Worm (Caenorhabditis elegans) whole organism, young adult: ENCODE results near the gene madd-3.

Experiments
- B0035.1 ChIP-seq: sonication (generic microtip); optimal IDR thresholded peaks from 2 replicates; lab custom pipeline; 2016; ENCODE audit warnings: missing genetic modification characterization, mild to moderate bottlenecking, missing compliant biosample characterization, missing genotype, missing genetic modification reagents
- C17E4.6 ChIP-seq: fragments of 200-800 bp; sonication (Bioruptor generic); IDR thresholded peaks from 2 replicates; pipeline ENCODE4 v1.3.6; 2022; ENCODE audit warnings: missing genetic modification reagents, missing genetic modification characterization, missing compliant biosample characterization
- F22D6.2 ChIP-seq: sonication (generic microtip); optimal IDR thresholded peaks from 2 replicates; lab custom pipeline; 2016; ENCODE audit warnings: mild to moderate bottlenecking, missing genetic modification characterization, missing compliant biosample characterization
- F37B4.10 ChIP-seq: fragments of 200-800 bp; sonication (Bioruptor generic); IDR thresholded peaks from 2 replicates; pipeline ENCODE4 v1.3.6; 2022; ENCODE audit warnings: missing genetic modification characterization, missing compliant biosample characterization
- F52B5.7 ChIP-seq: sonication (generic microtip); optimal IDR thresholded peaks from 2 replicates; lab custom pipeline; 2016; ENCODE audit warnings: mild to moderate bottlenecking, missing genetic modification characterization, missing compliant biosample characterization
- K11D2.4 ChIP-seq: fragments of 200-800 bp; sonication (Bioruptor generic); IDR thresholded peaks from 2 replicates; pipeline ENCODE4 v1.3.6; 2022; ENCODE audit warnings: missing genetic modification reagents, missing genetic modification characterization, missing compliant biosample characterization
- T07F8.4 ChIP-seq: sonication (generic microtip); optimal IDR thresholded peaks from 2 replicates; lab custom pipeline; 2016; ENCODE audit warnings: mild to moderate bottlenecking, missing genetic modification characterization, moderate library complexity, missing compliant biosample characterization
- Y53F4B.3 ChIP-seq: fragments of 200-800 bp; sonication (Bioruptor generic); IDR thresholded peaks from 2 replicates; pipeline ENCODE4 v1.3.6; 2022; ENCODE audit warnings: missing genetic modification reagents, missing genetic modification characterization, missing compliant biosample characterization
- Y95B8A.8 ChIP-seq: fragments of 200-800 bp; sonication (Bioruptor generic); IDR thresholded peaks from 2 replicates; pipeline ENCODE4 v1.3.6; 2022; ENCODE audit warnings: missing genetic modification reagents, missing genetic modification characterization, missing compliant biosample characterization
- aptf-2 ChIP-seq: fragments of 200-800 bp; sonication (Bioruptor generic); conservative IDR thresholded peaks from 2 replicates; pipeline ENCODE4 v1.3.6; 2022; ENCODE audit warnings: missing genetic modification reagents, missing genetic modification characterization, missing compliant biosample characterization
- atf-7 ChIP-seq: sonication (generic microtip); optimal IDR thresholded peaks from 2 replicates; lab custom pipeline; 2017; ENCODE audit warnings: mild to moderate bottlenecking, missing genetic modification characterization, missing compliant biosample characterization
- attf-5 ChIP-seq: fragments of 200-800 bp; sonication (Bioruptor generic); optimal IDR thresholded peaks from 2 replicates; lab custom pipeline; 2018; ENCODE audit warnings: mild to moderate bottlenecking, missing genetic modification characterization, missing compliant biosample characterization
- attf-6 ChIP-seq: fragments of 200-800 bp; sonication (Bioruptor generic); IDR thresholded peaks from 2 replicates; pipeline ENCODE4 v1.3.6; 2022; ENCODE audit warnings: missing genetic modification reagents, missing genetic modification characterization, missing compliant biosample characterization
- bed-1 ChIP-seq: fragments of 200-800 bp; sonication (Bioruptor generic); IDR thresholded peaks from 2 replicates; pipeline ENCODE4 v1.3.6; 2022; ENCODE audit warnings: missing genetic modification reagents, missing genetic modification characterization, missing compliant biosample characterization
- ccch-3 ChIP-seq: fragments of 200-800 bp; sonication (Bioruptor generic); optimal IDR thresholded peaks from 2 replicates; lab custom pipeline; 2018; ENCODE audit warnings: mild to moderate bottlenecking, missing genetic modification characterization, missing compliant biosample characterization
- ceh-27 ChIP-seq: fragments of 200-800 bp; sonication (Bioruptor generic); optimal IDR thresholded peaks from 2 replicates; lab custom pipeline; 2018; ENCODE audit warnings: mild to moderate bottlenecking, missing genetic modification characterization, moderate library complexity, missing compliant biosample characterization
- ceh-79 ChIP-seq: sonication (generic microtip); optimal IDR thresholded peaks from 2 replicates; lab custom pipeline; 2017; ENCODE audit warnings: mild to moderate bottlenecking, missing genetic modification characterization, missing compliant biosample characterization
- ceh-91 ChIP-seq: fragments of 200-800 bp; sonication (Bioruptor generic); IDR thresholded peaks from 2 replicates; pipeline ENCODE4 v1.3.6; 2022; ENCODE audit warnings: missing genetic modification reagents, missing genetic modification characterization, missing compliant biosample characterization
- chd-7 ChIP-seq: sonication (generic microtip); optimal IDR thresholded peaks from 2 replicates; lab custom pipeline; 2016; ENCODE audit warnings: mild to moderate bottlenecking, missing genetic modification characterization, moderate library complexity, missing compliant biosample characterization
- die-1 ChIP-seq: sonication (generic microtip); optimal IDR thresholded peaks from 2 replicates; lab custom pipeline; 2016; ENCODE audit warnings: missing genotype, mild to moderate bottlenecking, missing genetic modification characterization, missing compliant biosample characterization
- dox-1 ChIP-seq: fragments of 200-800 bp; sonication (Bioruptor generic); IDR thresholded peaks from 2 replicates; pipeline ENCODE4 v1.3.6; 2022; ENCODE audit warnings: missing genetic modification reagents, missing genetic modification characterization, missing compliant biosample characterization
- egrh-3 ChIP-seq: fragments of 200-800 bp; sonication (Bioruptor generic); IDR thresholded peaks from 2 replicates; pipeline ENCODE4 v1.3.6; 2022; ENCODE audit warnings: missing genetic modification reagents, missing genetic modification characterization, missing compliant biosample characterization
- fkh-3 ChIP-seq: sonication (generic microtip); optimal IDR thresholded peaks from 2 replicates; lab custom pipeline; 2016; ENCODE audit warnings: mild to moderate bottlenecking, missing genetic modification characterization, missing compliant biosample characterization
- hlh-12 ChIP-seq: sonication (generic microtip); optimal IDR thresholded peaks from 2 replicates; lab custom pipeline; 2016; ENCODE audit warnings: missing genetic modification characterization, missing compliant biosample characterization
- hmg-1.2 ChIP-seq: fragments of 200-800 bp; sonication (Bioruptor generic); IDR thresholded peaks from 2 replicates; pipeline ENCODE4 v1.3.6; 2022; ENCODE audit warnings: missing genetic modification reagents, missing genetic modification characterization, missing compliant biosample characterization
- hmg-20 ChIP-seq: fragments of 200-800 bp; sonication (Bioruptor generic); IDR thresholded peaks from 2 replicates; pipeline ENCODE4 v1.3.6; 2022; ENCODE audit warnings: missing genetic modification reagents, missing genetic modification characterization, missing compliant biosample characterization
- let-526 ChIP-seq: fragments of 200-800 bp; sonication (Bioruptor generic); IDR thresholded peaks from 2 replicates; pipeline ENCODE4 v1.3.6; 2022; ENCODE audit warnings: missing genetic modification reagents, missing genetic modification characterization, missing compliant biosample characterization
- lir-1 ChIP-seq: fragments of 200-800 bp; sonication (Bioruptor generic); conservative IDR thresholded peaks from 2 replicates; pipeline ENCODE4 v1.3.6; 2022; ENCODE audit warnings: missing genetic modification reagents, missing genetic modification characterization, missing compliant biosample characterization
- lsy-27 ChIP-seq: sonication (generic microtip); optimal IDR thresholded peaks from 2 replicates; lab custom pipeline; 2017; ENCODE audit warnings: missing genetic modification characterization, mild to moderate bottlenecking, missing compliant biosample characterization, antibody characterized with exemption, missing genotype, borderline replicate concordance; ENCODE audit not compliant: insufficient read depth
- mcd-1 ChIP-seq: fragments of 200-800 bp; sonication (Bioruptor generic); IDR thresholded peaks from 2 replicates; pipeline ENCODE4 v1.3.6; 2022; ENCODE audit warnings: missing genetic modification reagents, missing genetic modification characterization, missing compliant biosample characterization
- mel-28 ChIP-seq: sonication (generic microtip); optimal IDR thresholded peaks from 2 replicates; lab custom pipeline; 2016; ENCODE audit warnings: borderline replicate concordance, mild to moderate bottlenecking, missing genetic modification characterization, missing compliant biosample characterization
- mes-4 ChIP-seq: sonication (generic microtip); optimal IDR thresholded peaks from 2 replicates; lab custom pipeline; 2016; ENCODE audit warnings: missing genotype, missing genetic modification characterization, missing compliant biosample characterization
- nfyb-1 ChIP-seq: fragments of 200-800 bp; sonication (Bioruptor generic); IDR thresholded peaks from 2 replicates; pipeline ENCODE4 v1.3.6; 2022; ENCODE audit warnings: missing genetic modification reagents, missing genetic modification characterization, missing compliant biosample characterization
- nhr-120 ChIP-seq: fragments of 200-800 bp; sonication (Bioruptor generic); IDR thresholded peaks from 2 replicates; pipeline ENCODE4 v1.3.6; 2022; ENCODE audit warnings: missing genetic modification characterization, missing compliant biosample characterization
- nhr-27 ChIP-seq: fragments of 200-800 bp; sonication (Bioruptor generic); optimal IDR thresholded peaks from 2 replicates; lab custom pipeline; 2018; ENCODE audit warnings: mild to moderate bottlenecking, missing genetic modification characterization, moderate library complexity, missing compliant biosample characterization
- pbrm-1 ChIP-seq: fragments of 200-800 bp; sonication (Bioruptor generic); IDR thresholded peaks from 2 replicates; pipeline ENCODE4 v1.3.6; 2022; ENCODE audit warnings: missing genetic modification reagents, missing genetic modification characterization, missing compliant biosample characterization
- pha-4 ChIP-seq: fragments of 150-350 bp; sonication (generic microtip); optimal IDR thresholded peaks from 2 replicates; lab custom pipeline; 2014; ENCODE audit warnings: missing biosample characterization, missing genetic modification reagents, missing genetic modification characterization
- rcor-1 ChIP-seq: fragments of 200-800 bp; sonication (Bioruptor generic); IDR thresholded peaks from 2 replicates; pipeline ENCODE4 v1.3.6; 2022; ENCODE audit warnings: missing genetic modification reagents, missing genetic modification characterization, missing compliant biosample characterization
- snpc-1.3 ChIP-seq: sonication (generic microtip); optimal IDR thresholded peaks from 2 replicates; lab custom pipeline; 2017; ENCODE audit warnings: missing genetic modification characterization, mild to moderate bottlenecking, missing compliant biosample characterization, antibody characterized with exemption, moderate library complexity, missing genotype, missing genetic modification reagents; ENCODE audit not compliant: insufficient read depth
- sptf-2 ChIP-seq: fragments of 200-800 bp; sonication (Bioruptor generic); optimal IDR thresholded peaks from 2 replicates; lab custom pipeline; 2018; ENCODE audit warnings: mild to moderate bottlenecking, missing genetic modification characterization, missing compliant biosample characterization
- tlf-1 ChIP-seq: fragments of 200-800 bp; sonication (Bioruptor generic); optimal IDR thresholded peaks from 2 replicates; lab custom pipeline; 2018; ENCODE audit warnings: mild to moderate bottlenecking, missing genetic modification characterization, missing compliant biosample characterization
- unc-130 ChIP-seq: sonication (generic microtip); optimal IDR thresholded peaks from 2 replicates; lab custom pipeline; 2016; ENCODE audit warnings: missing genetic modification reagents, missing genetic modification characterization, missing compliant biosample characterization
- unc-62 ChIP-seq: fragments of 150-350 bp; optimal IDR thresholded peaks from 2 replicates; lab custom pipeline; 2014; ENCODE audit warnings: missing biosample characterization, missing genetic modification reagents, missing genetic modification characterization
- zfh-2 ChIP-seq: fragments of 200-800 bp; sonication (Bioruptor generic); conservative IDR thresholded peaks from 2 replicates; pipeline ENCODE4 v1.3.6; 2022; ENCODE audit warnings: missing genetic modification reagents, missing genetic modification characterization, missing compliant biosample characterization
- ztf-22 ChIP-seq: fragments of 200-800 bp; sonication (Bioruptor generic); optimal IDR thresholded peaks from 2 replicates; lab custom pipeline; 2018; ENCODE audit warnings: mild to moderate bottlenecking, missing genetic modification characterization, moderate library complexity, missing compliant biosample characterization
- ztf-28 ChIP-seq: fragments of 200-800 bp; sonication (Bioruptor generic); IDR thresholded peaks from 2 replicates; pipeline ENCODE4 v1.3.6; 2022; ENCODE audit warnings: missing genetic modification reagents, missing genetic modification characterization, missing compliant biosample characterization

madd-3 gene

DNA sequence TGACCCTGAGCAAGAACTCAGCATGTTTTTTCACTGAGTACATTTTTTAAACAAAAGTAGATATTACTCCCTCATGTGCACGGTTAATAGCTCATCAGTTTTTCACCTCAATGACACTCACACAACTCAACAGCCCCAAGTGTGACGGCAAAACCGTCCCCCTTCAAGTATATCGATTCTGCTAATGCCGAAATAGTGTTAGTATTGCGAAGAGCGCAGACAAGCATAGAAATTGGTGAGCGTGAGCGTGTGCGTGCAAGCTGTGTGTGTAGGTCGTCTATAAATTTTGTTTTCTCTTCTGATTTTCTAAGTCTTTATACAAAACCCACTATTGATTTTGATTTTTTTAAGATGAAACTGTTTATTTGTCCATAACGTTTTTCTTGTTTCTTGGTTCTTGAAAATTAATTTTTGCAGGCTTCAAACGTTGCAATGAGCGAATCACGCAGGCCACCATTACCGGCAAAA, 58.1 kb downstream of the madd-3 start, which contains the start of gene K04C1.2 (continued):
- TF ChIP-seq ccch-3 (GFP tag; lab: Kevin White, UChicago): no peak
- TF ChIP-seq bed-1 (GFP tag; lab: Robert Waterston, UW): no peak
- TF ChIP-seq unc-62 (GFP tag; lab: Kevin White, UChicago): no peak
- no peak for TF ChIP-seq hlh-12
- peak; percentile 79 for TF ChIP-seq lir-1 (GFP tag; lab: Robert Waterston, UW)
- no peak for TF ChIP-seq nhr-27
- no peak for TF ChIP-seq mel-28 (tag; lab: Kevin White, UChicago)
- TF ChIP-seq ztf-22 (GFP tag; lab: Kevin White, UChicago): no peak
- no peak for TF ChIP-seq nhr-120
- no peak for TF ChIP-seq chd-7 (tag; lab: Kevin White, UChicago)
- TF ChIP-seq pbrm-1 (GFP tag; lab: Robert Waterston, UW): no peak
- no peak for TF ChIP-seq lsy-27
- no peak for TF ChIP-seq egrh-3 (GFP tag; lab: Robert Waterston, UW)
- TF ChIP-seq K11D2.4 (GFP tag; lab: Robert Waterston, UW): no peak
- TF ChIP-seq atf-7 (tag; lab: Kevin White, UChicago): no peak
- TF ChIP-seq dox-1 (GFP tag; lab: Robert Waterston, UW): no peak
- TF ChIP-seq rcor-1: no peak
- peak; percentile 58 for TF ChIP-seq ceh-27 (GFP tag; lab: Kevin White, UChicago)
- TF ChIP-seq, all 124 proteins: peak for 7

DNA sequence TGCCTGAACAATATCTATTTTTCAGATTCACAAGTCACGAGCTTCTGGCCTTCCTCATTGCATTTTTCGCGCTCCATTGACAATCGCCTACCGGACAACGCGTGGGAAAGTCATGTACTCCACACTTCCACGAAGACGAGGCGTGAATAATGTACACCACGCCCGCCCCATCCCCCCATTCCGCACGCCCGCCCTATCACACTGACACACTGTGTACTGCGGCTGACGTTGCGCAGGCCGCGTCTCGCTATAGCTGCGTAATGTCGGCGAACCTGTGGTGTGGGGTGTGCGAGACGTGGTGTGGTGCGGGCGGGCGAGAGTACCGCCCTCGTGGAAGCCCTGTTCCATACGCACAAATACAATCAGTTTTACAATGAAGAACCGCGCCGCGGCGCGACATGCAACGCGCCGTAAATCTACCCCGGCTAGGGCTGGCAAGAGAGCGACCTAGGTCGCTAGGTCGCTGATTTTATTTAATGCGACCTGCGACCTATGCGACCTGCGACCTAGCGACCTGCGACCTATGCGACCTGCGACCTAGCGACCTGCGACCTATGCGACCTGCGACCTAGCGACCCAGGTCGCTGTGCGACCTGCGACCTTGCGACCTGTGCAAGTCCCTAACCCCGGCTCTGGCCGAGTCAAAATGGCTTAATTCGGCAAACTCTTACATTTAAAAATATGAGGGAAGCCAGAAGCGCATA, 60.2 kb downstream of the madd-3 start:
- TF ChIP-seq F52B5.7 (tag; lab: Kevin White, UChicago) (no peak), die-1 (tag; lab: Kevin White, UChicago) (no peak), fkh-3 (tag; lab: Kevin White, UChicago) (no peak), nfyb-1 (GFP tag; lab: Robert Waterston, UW) (no peak), zfh-2 (peak; percentile 90), mes-4 (tag; lab: Kevin White, UChicago) (no peak), ceh-79 (tag; lab: Kevin White, UChicago) (no peak), F37B4.10 (GFP tag; lab: Robert Waterston, UW) (no peak), mcd-1 (GFP tag; lab: Robert Waterston, UW) (peak; percentile 23; the same call in 1 of the 2 replicates), ceh-91 (no peak), attf-6 (no peak), egrh-3 (GFP tag; lab: Robert Waterston, UW) (peak; percentile 93), aptf-2 (GFP tag; lab: Robert Waterston, UW) (no peak), ztf-28 (no peak), B0035.1 (tag; lab: Kevin White, UChicago) (no peak), C17E4.6 (GFP tag; lab: Robert Waterston, UW) (no peak)

DNA sequence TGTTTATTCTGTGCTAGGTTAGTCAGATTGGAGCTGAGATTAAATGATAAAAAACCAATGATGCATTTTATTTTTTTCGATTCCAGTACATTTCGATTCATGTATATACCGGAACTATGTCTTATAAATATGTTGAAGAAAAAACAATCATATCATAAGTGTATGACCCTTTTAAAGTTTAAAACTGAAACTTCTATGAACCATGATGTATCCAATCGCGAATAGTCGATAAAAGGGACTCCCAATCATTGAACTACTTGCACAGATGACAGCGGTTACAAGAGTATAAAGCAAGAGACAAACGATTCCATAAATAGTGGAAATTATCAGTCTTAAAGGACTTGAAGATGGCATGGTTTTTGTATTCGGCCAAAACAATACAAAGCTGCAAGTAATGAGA, 61.5 kb downstream of the madd-3 start, which contains the start of gene srg-37:
Gene srg-37, minus strand, starts transcription at position 101 of the 400 bp plus-strand sequence.
- no peak for TF ChIP-seq sptf-2 (GFP tag; lab: Kevin White, UChicago)
- TF ChIP-seq T07F8.4 (tag; lab: Kevin White, UChicago): no peak
- TF ChIP-seq hmg-1.2 (GFP tag; lab: Robert Waterston, UW): no peak
- no peak for TF ChIP-seq hmg-20 (GFP tag; lab: Robert Waterston, UW)
- no peak for TF ChIP-seq let-526
- TF ChIP-seq mel-28 (tag; lab: Kevin White, UChicago): no peak
- TF ChIP-seq attf-5 (GFP tag; lab: Kevin White, UChicago): no peak
- TF ChIP-seq F22D6.2 (tag; lab: Kevin White, UChicago): no peak
- no peak for TF ChIP-seq Y95B8A.8 (GFP tag; lab: Robert Waterston, UW)
- TF ChIP-seq Y53F4B.3 (GFP tag; lab: Robert Waterston, UW): no peak
- TF ChIP-seq tlf-1 (GFP tag; lab: Kevin White, UChicago): no peak
- no peak for TF ChIP-seq lir-1 (GFP tag; lab: Robert Waterston, UW)
- TF ChIP-seq pha-4 (tag; lab: Kevin White, UChicago): no peak
- TF ChIP-seq snpc-1.3 (tag; lab: Kevin White, UChicago): no peak
- no peak for TF ChIP-seq unc-130
- no peak for TF ChIP-seq nhr-27
